Fruit fly (Drosophila melanogaster): ENCODE results near the gene CIA30.

Gene CIA30

DNA sequence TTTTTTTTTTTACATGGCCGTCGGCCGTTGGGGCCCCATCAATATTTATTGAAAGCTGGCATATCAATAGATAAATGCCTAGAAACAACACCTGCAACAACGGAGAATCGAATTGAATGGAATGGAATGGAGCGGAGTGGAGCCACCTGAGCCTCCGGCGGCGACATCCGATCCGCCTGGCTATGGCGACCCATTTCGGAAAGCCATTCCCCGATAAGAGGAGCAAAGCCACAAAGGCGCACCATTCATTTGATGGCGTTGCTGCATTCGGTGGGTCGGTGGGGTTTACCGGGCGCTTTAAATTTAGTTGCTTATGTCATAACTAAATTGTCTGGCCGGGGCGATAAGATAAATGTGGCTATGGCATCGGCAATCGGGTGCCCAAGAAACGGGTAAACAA lies 45.1 kb downstream of the CIA30 start:
- no peak for TF ChIP-seq psq (optimal IDR thresholded peaks at IDR 0.05)
- no peak for TF ChIP-seq EcR (GFP tag; optimal IDR thresholded peaks at IDR 0.05)
- no peak for TF ChIP-seq CG8478 (optimal IDR thresholded peaks at IDR 0.05)
- TF ChIP-seq Dll (optimal IDR thresholded peaks at IDR 0.05), result no peak
- no peak for TF ChIP-seq usp (GFP tag; optimal IDR thresholded peaks at IDR 0.05)
- no peak for TF ChIP-seq pan (optimal IDR thresholded peaks at IDR 0.05)

DNA sequence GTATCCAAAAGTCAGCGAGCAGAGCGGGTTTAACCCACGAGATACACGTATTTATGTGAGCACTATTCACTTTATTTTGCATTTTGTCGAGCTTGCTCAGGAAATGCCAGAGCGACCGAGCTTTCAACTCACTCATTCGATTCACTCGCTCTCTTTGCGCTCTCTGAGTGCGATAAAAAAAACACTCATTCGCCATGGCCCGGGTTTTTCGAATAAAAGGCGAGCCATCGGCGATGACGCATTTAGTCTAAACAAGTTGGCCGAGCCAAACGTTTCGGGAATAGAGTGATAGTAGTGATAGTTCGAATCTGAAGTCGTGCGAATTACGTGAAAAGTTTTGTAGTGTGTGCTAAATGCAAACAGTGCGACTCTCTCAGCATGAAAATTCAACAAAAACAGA lies 45.6 kb downstream of the CIA30 start:
- peak; percentile 75 for TF ChIP-seq Dll (optimal IDR thresholded peaks at IDR 0.05)
- no peak for TF ChIP-seq pan (optimal IDR thresholded peaks at IDR 0.05)

DNA sequence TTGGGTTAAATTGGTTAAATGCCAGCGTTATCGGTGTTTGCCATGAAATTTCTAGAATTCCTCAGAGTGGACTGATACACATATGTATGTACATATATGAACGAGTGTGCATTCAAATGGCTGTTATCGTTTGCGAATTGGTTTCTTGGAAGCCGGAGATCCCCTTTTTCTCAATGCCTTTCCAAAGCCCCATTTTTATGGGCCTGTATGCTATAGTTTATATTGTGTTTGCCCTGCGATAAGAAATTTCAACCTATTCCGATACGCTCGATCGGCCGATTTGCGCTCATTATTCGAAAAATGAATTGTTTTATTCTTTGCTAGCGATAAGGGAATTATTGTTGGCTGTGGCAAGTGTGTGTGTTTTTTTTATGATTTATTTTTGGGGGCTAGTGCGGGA lies 46.4 kb downstream of the CIA30 start:
- no peak for TF ChIP-seq Dll (optimal IDR thresholded peaks at IDR 0.05)
- no peak for TF ChIP-seq EcR (GFP tag; optimal IDR thresholded peaks at IDR 0.05)
- TF ChIP-seq pan (optimal IDR thresholded peaks at IDR 0.05), result no peak
- no peak for TF ChIP-seq usp (GFP tag; optimal IDR thresholded peaks at IDR 0.05)
- no peak for TF ChIP-seq psq (optimal IDR thresholded peaks at IDR 0.05)
- TF ChIP-seq CG8478 (optimal IDR thresholded peaks at IDR 0.05), result no peak

DNA sequence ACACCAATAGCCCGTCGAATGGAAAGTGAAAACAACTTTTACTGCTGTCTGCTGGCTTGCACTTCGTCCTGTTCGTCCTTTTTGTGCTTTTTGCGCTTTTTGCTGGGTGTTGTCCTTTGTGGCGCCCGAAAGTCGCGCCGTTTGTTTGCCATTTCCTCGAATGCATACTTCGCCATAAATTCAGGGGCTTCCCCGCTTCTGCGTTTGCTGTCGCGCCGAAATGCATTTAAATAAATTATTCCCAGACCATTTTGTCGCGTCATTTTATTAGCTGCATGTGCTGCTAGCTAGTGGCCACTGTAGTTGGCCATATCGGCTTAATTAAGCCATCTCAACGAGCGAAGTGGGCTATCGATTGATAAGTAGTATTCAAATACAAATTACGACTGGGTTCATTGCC lies 48.5 kb downstream of the CIA30 start:
- no peak for TF ChIP-seq psq (optimal IDR thresholded peaks at IDR 0.05)
- no peak for TF ChIP-seq EcR (GFP tag; optimal IDR thresholded peaks at IDR 0.05)
- TF ChIP-seq pan (optimal IDR thresholded peaks at IDR 0.05), result no peak
- TF ChIP-seq CG8478 (optimal IDR thresholded peaks at IDR 0.05), result no peak
- TF ChIP-seq usp (GFP tag; optimal IDR thresholded peaks at IDR 0.05), result no peak
- no peak for TF ChIP-seq Dll (optimal IDR thresholded peaks at IDR 0.05)

DNA sequence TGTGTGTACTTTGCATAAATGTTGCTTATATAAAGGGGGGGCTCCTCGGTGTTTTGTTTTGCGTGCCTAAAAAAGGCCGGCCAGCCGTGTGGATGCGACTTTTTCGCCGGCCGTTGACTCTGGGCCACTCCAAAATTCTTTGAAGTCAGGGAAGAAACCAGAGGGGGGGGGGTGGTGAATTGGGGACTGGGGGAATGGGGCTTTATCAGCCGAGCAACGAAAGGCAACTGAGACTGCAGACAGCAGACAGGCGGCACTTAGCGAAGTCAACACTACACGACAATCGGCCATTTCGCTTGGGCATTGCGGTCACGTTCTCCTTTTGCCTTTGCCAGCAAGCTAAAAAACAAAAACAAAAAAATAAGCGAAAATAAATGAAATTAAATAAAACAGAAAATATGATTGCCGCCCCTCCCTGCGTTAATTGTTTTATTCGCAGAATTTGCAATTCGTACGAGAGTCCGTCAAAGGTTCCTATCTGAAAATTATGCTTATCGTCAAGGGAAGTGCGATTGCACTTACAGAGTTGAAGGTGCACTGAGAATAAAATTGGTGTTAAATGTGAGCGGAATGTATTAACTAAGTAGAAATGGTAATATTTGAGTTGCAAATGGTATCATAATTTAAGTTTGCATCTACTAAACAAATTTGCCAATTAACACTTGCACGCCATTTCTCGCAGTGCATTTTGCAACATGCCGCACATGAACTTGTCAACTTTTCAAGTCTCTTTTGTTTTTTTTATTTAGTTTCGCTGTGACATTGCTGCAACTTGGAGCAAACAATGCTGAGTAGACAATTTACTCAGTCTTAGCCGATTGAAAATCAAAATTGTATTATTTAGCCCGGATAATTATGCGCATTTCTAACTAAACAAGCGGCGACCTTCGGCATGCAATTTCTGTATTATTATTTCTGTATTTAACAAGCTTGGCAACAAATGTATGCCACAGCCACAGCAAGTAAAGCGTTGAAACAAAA lies 49.5 kb downstream of the CIA30 start:
- TF ChIP-seq psq (optimal IDR thresholded peaks at IDR 0.05) (no peak), pan (optimal IDR thresholded peaks at IDR 0.05) (no peak), EcR (GFP tag; optimal IDR thresholded peaks at IDR 0.05) (no peak), Dll (optimal IDR thresholded peaks at IDR 0.05) (no peak), CG8478 (optimal IDR thresholded peaks at IDR 0.05) (no peak), usp (GFP tag; optimal IDR thresholded peaks at IDR 0.05) (no peak)

Measured in whole organism.